Fruit fly (Drosophila melanogaster): ENCODE measurements around the gene CG15882.

The CG15882 gene

DNA sequence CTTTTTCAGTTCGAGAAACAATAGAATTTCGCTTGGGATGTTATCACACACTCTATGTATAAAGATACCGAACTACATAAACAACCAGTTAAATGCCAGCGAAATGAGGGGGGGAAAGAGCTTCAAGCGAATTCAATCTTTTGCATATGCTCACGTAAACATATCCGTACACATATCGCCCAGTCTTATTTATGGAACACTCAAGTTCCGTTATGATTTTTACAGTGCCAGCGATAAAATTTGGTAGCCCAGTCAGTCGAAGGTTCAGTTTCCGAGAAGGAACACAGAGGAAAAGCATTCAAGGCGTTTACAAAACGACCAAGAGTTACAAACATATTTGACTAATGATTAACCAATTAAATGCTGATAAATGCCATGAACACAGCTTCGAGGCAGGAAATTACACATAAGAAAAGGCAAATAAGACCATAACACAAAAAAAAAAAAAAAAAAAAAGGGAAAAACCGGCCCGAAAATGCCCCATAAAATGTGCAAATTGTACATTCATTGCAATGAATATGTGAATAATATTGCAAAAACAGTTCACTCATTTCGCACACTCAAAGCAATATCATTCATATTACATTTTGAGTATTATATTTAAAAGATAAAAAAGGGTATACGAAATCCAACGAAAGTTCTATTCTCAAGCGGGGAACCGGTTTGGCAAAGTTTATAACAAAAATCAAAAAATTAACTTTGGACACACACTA, 24.8 kb upstream of the CG15882 start:
- no peak for TF ChIP-seq CG9705 (GFP tag; optimal IDR thresholded peaks at IDR 0.05)
- no peak for TF ChIP-seq Hr78 (GFP tag; optimal IDR thresholded peaks at IDR 0.05)
- peak; percentile 13 for TF ChIP-seq OdsH (GFP tag; optimal IDR thresholded peaks at IDR 0.05)
- no peak for TF ChIP-seq sv (GFP tag; optimal IDR thresholded peaks at IDR 0.05)
- no peak for TF ChIP-seq N (GFP tag; optimal IDR thresholded peaks at IDR 0.05)
- TF ChIP-seq CrebA (GFP tag; optimal IDR thresholded peaks at IDR 0.05; ENCODE audit: borderline replicate concordance), result peak; percentile 46
- TF ChIP-seq Rel (GFP tag; optimal IDR thresholded peaks at IDR 0.05), result no peak
- TF ChIP-seq Rel (tag; optimal IDR thresholded peaks at IDR 0.05), result peak; percentile 24
- TF ChIP-seq psq (GFP tag; optimal IDR thresholded peaks at IDR 0.05), result peak; percentile 16
- TF ChIP-seq Jra (GFP tag; optimal IDR thresholded peaks at IDR 0.05), result no peak
- TF ChIP-seq ey (GFP tag; optimal IDR thresholded peaks at IDR 0.05), result peak; percentile 29
- no peak for TF ChIP-seq Mio (GFP tag; optimal IDR thresholded peaks at IDR 0.05)
- TF ChIP-seq br (GFP tag; optimal IDR thresholded peaks at IDR 0.05), result peak; percentile 35
- TF ChIP-seq fru (GFP tag; optimal IDR thresholded peaks at IDR 0.05), result peak; percentile 58
- TF ChIP-seq lola (GFP tag; optimal IDR thresholded peaks at IDR 0.05), result no peak
- peak; percentile 26 for TF ChIP-seq woc (GFP tag; optimal IDR thresholded peaks at IDR 0.05)
- TF ChIP-seq jim (GFP tag; optimal IDR thresholded peaks at IDR 0.05), result no peak

- peak; percentile 4 for TF ChIP-seq h (GFP tag; optimal IDR thresholded peaks at IDR 0.05)
- no peak for TF ChIP-seq woc (GFP tag; optimal IDR thresholded peaks at IDR 0.05)
- no peak for TF ChIP-seq brk (GFP tag; optimal IDR thresholded peaks at IDR 0.05)
- no peak for TF ChIP-seq dmrt93B (GFP tag; optimal IDR thresholded peaks at IDR 0.05)
- peak; percentile 26 for TF ChIP-seq Jra (GFP tag; optimal IDR thresholded peaks at IDR 0.05)
- peak; percentile 6 for TF ChIP-seq psq (GFP tag; optimal IDR thresholded peaks at IDR 0.05)
- peak; percentile 39 for TF ChIP-seq Vsx2 (GFP tag; optimal IDR thresholded peaks at IDR 0.05; ENCODE audit: partially characterized antibody)
Observed at dm6 chrX:19147939-19148641, 23.9 kb upstream of the CG15882 start.

DNA sequence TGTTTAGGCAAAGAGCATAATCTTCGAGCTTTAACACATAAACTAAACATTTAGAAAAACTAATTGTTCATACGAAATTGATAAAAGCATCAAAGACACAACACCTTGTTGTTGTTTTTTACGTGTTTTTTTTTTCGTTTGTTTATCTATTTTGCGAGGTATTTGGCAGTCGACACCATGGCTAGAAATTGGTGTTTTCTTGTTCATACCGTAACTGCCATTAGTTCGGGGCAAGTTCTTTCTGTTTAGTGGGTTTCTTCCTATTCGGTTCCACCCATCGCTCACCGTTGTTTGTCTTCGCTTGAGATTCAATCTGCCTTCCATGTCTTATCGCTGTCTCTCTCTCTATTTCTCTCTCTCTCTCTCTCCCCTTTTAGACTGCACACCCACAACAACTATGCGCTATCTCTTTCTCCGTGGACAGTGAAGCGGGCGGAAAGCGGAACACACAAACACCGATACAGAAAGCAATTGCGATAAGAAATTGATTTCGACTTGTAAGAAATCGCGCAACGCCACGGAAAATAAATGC, 22.3 kb upstream of the CG15882 start:
- TF ChIP-seq fru (GFP tag; optimal IDR thresholded peaks at IDR 0.05) (peak; percentile 43), sage (GFP tag; optimal IDR thresholded peaks at IDR 0.05) (no peak), tai (GFP tag; optimal IDR thresholded peaks at IDR 0.05) (no peak), Hr78 (GFP tag; optimal IDR thresholded peaks at IDR 0.05) (no peak), Vsx2 (GFP tag; optimal IDR thresholded peaks at IDR 0.05; ENCODE audit: partially characterized antibody) (no peak), jim (GFP tag; optimal IDR thresholded peaks at IDR 0.05) (no peak), rgr (GFP tag; optimal IDR thresholded peaks at IDR 0.05) (peak; percentile 39), OdsH (GFP tag; optimal IDR thresholded peaks at IDR 0.05) (peak; percentile 4), GATAd (GFP tag; optimal IDR thresholded peaks at IDR 0.05) (no peak), woc (GFP tag; optimal IDR thresholded peaks at IDR 0.05) (peak; percentile 38), CG32264 (GFP tag; optimal IDR thresholded peaks at IDR 0.05) (no peak), dmrt93B (GFP tag; optimal IDR thresholded peaks at IDR 0.05) (no peak), Myc (optimal IDR thresholded peaks at IDR 0.05) (no peak), pan (optimal IDR thresholded peaks at IDR 0.05) (no peak), br (GFP tag; optimal IDR thresholded peaks at IDR 0.05) (no peak), foxo (GFP tag; optimal IDR thresholded peaks at IDR 0.05) (peak in 1 of 2 experiments; percentile 48), Hnf4 (GFP tag; optimal IDR thresholded peaks at IDR 0.05) (no peak), psq (GFP tag; optimal IDR thresholded peaks at IDR 0.05) (peak; percentile 43), Hr83 (GFP tag; optimal IDR thresholded peaks at IDR 0.05; ENCODE audit: poor library complexity, severe bottlenecking) (no peak), Dfd (GFP tag; optimal IDR thresholded peaks at IDR 0.05) (no peak), usp (GFP tag; optimal IDR thresholded peaks at IDR 0.05) (no peak), ey (GFP tag; optimal IDR thresholded peaks at IDR 0.05) (peak; percentile 36), HLH106 (tag; optimal IDR thresholded peaks at IDR 0.05) (no peak), CG9705 (GFP tag; optimal IDR thresholded peaks at IDR 0.05) (no peak), Rel (GFP tag; optimal IDR thresholded peaks at IDR 0.05) (no peak), Rel (tag; optimal IDR thresholded peaks at IDR 0.05) (peak; percentile 67), dsf (GFP tag; optimal IDR thresholded peaks at IDR 0.05; ENCODE audit: borderline replicate concordance) (no peak), h (GFP tag; optimal IDR thresholded peaks at IDR 0.05) (peak; percentile 36), Jra (GFP tag; optimal IDR thresholded peaks at IDR 0.05) (no peak), Mio (GFP tag; optimal IDR thresholded peaks at IDR 0.05) (no peak)

All from whole organism, wandering third instar larva.